Worm (Caenorhabditis elegans) whole organism, late embryonic: ENCODE data around the gene ZK470.14.

Source experiments
- ama-1 ChIP-seq: fragments of 150-350 bp; optimal IDR thresholded peaks from 2 replicates; lab custom pipeline; 2014
- ceh-30 ChIP-seq: fragments of 150-350 bp; optimal IDR thresholded peaks from 2 replicates; lab custom pipeline; 2014; ENCODE audit warnings: missing biosample characterization, missing genetic modification characterization
- ceh-48 ChIP-seq: sonication (generic microtip); optimal IDR thresholded peaks from 2 replicates; lab custom pipeline; 2016; ENCODE audit warnings: missing genetic modification characterization, inconsistent platforms, missing compliant biosample characterization
- ceh-9 ChIP-seq: sonication (generic microtip); optimal IDR thresholded peaks from 2 replicates; lab custom pipeline; 2016; ENCODE audit warnings: mild to moderate bottlenecking, missing genetic modification characterization, inconsistent platforms, missing compliant biosample characterization
- eyg-1 ChIP-seq: sonication (generic microtip); optimal IDR thresholded peaks from 2 replicates; lab custom pipeline; 2016; ENCODE audit warnings: missing genotype, missing genetic modification characterization, missing compliant biosample characterization
- sox-4 ChIP-seq: sonication (generic microtip); optimal IDR thresholded peaks from 2 replicates; lab custom pipeline; 2017; ENCODE audit warnings: mild to moderate bottlenecking, missing genetic modification characterization, inconsistent platforms, missing compliant biosample characterization
- unc-42 ChIP-seq: sonication (generic microtip); optimal IDR thresholded peaks from 2 replicates; lab custom pipeline; 2016; ENCODE audit warnings: missing genotype, missing genetic modification characterization, missing compliant biosample characterization

- TF ChIP-seq sox-4 (tag; lab: Kevin White, UChicago) (no peak), unc-42 (tag; lab: Kevin White, UChicago) (no peak), eyg-1 (no peak), ceh-9 (no peak), ceh-30 (no peak), ama-1 (lab: Kevin White, UChicago) (no peak), ceh-48 (tag; lab: Kevin White, UChicago) (no peak)
These were observed 25.0 kb downstream of the ZK470.14 start for ce11 chrX:4192235-4192634.
